Worm (Caenorhabditis elegans) whole organism, L3 larva: ENCODE data around the gene erfa-3.
A peak's percentile ranks its signal among the peaks of the same experiment; 100 is the strongest.

ENCODE experiments used
- R02D3.7 ChIP-seq: fragments of 150-350 bp; optimal IDR thresholded peaks from 2 replicates; lab custom pipeline; 2014; ENCODE audit warnings: missing biosample characterization, missing genetic modification characterization
- ZK546.5 ChIP-seq: sonication (generic microtip); optimal IDR thresholded peaks from 2 replicates; lab custom pipeline; 2017; ENCODE audit warnings: missing biosample characterization, missing genetic modification characterization
- aly-2 ChIP-seq: fragments of 150-350 bp; optimal IDR thresholded peaks from 2 replicates; lab custom pipeline; 2014; ENCODE audit warnings: missing biosample characterization, missing genetic modification characterization
- ama-1 ChIP-seq: fragments of 150-350 bp; optimal IDR thresholded peaks from 2 replicates; lab custom pipeline; 2018
- ceh-16 ChIP-seq: sonication (generic microtip); optimal IDR thresholded peaks from 2 replicates; lab custom pipeline; 2017; ENCODE audit warnings: missing biosample characterization, missing genetic modification characterization
- ceh-28 ChIP-seq: fragments of 150-350 bp; optimal IDR thresholded peaks from 2 replicates; lab custom pipeline; 2014; ENCODE audit warnings: missing biosample characterization, missing genetic modification reagents, missing genetic modification characterization
- ceh-82 ChIP-seq: fragments of 150-350 bp; optimal IDR thresholded peaks from 2 replicates; lab custom pipeline; 2014; ENCODE audit warnings: missing biosample characterization, missing genetic modification characterization
- ceh-9 ChIP-seq: sonication (generic microtip); optimal IDR thresholded peaks from 2 replicates; lab custom pipeline; 2018; ENCODE audit warnings: missing biosample characterization, missing genetic modification characterization
- daf-12 ChIP-seq: fragments of 150-350 bp; optimal IDR thresholded peaks from 2 replicates; lab custom pipeline; 2014; ENCODE audit warnings: missing biosample characterization, missing genetic modification reagents, missing genetic modification characterization
- egl-27 ChIP-seq: sonication (generic microtip); optimal IDR thresholded peaks from 4 replicates; lab custom pipeline; 2017; ENCODE audit warnings: missing biosample characterization, missing genetic modification reagents, missing genetic modification characterization
- egl-5 ChIP-seq: fragments of 150-350 bp; optimal IDR thresholded peaks from 2 replicates; lab custom pipeline; 2017; ENCODE audit warnings: missing biosample characterization, missing genetic modification reagents, missing genetic modification characterization, inconsistent platforms
- elt-1 ChIP-seq: fragments of 150-350 bp; optimal IDR thresholded peaks from 2 replicates; lab custom pipeline; 2014; ENCODE audit warnings: missing biosample characterization, missing genetic modification characterization
- elt-2 ChIP-seq: sonication (generic microtip); optimal IDR thresholded peaks from 2 replicates; lab custom pipeline; 2016; ENCODE audit warnings: missing genetic modification reagents, mild to moderate bottlenecking, missing genetic modification characterization, missing compliant biosample characterization
- elt-3 ChIP-seq, 3 experiments: fragments of 150-350 bp in 1 of 3; sonication (generic microtip) in 2 of 3; optimal IDR thresholded peaks; 2 replicates in 2 of 3; 4 replicates in 1 of 3; lab custom pipeline; 2014 to 2017; ENCODE audit warnings: missing biosample characterization in 3 of 3, missing genetic modification characterization in 3 of 3
- eor-1 ChIP-seq, 2 experiments: fragments of 150-350 bp; optimal IDR thresholded peaks; 2 replicates each; lab custom pipeline; 2014 to 2018; ENCODE audit warnings: missing biosample characterization in 2 of 2, missing genetic modification characterization in 2 of 2
- fkh-2 ChIP-seq: fragments of 150-350 bp; optimal IDR thresholded peaks from 2 replicates; lab custom pipeline; 2014; ENCODE audit warnings: missing biosample characterization, missing genetic modification reagents, missing genetic modification characterization
- fos-1 ChIP-seq: fragments of 150-350 bp; optimal IDR thresholded peaks from 2 replicates; lab custom pipeline; 2014; ENCODE audit warnings: missing biosample characterization, missing genetic modification characterization
- hmg-11 ChIP-seq: sonication (generic microtip); optimal IDR thresholded peaks from 2 replicates; lab custom pipeline; 2016; ENCODE audit warnings: missing genetic modification characterization, missing compliant biosample characterization
- jun-1 ChIP-seq: fragments of 150-350 bp; optimal IDR thresholded peaks from 2 replicates; lab custom pipeline; 2014; ENCODE audit warnings: missing biosample characterization, missing genetic modification reagents, missing genetic modification characterization
- lin-15B ChIP-seq: fragments of 150-350 bp; optimal IDR thresholded peaks from 2 replicates; lab custom pipeline; 2014; ENCODE audit warnings: missing biosample characterization, missing genetic modification characterization
- lin-39 ChIP-seq: fragments of 150-350 bp; optimal IDR thresholded peaks from 2 replicates; lab custom pipeline; 2018; ENCODE audit warnings: missing biosample characterization, missing genetic modification reagents, missing genetic modification characterization
- lsy-12 ChIP-seq: sonication (generic microtip); optimal IDR thresholded peaks from 2 replicates; lab custom pipeline; 2016; ENCODE audit warnings: mild to moderate bottlenecking, missing genetic modification characterization, missing compliant biosample characterization
- mdl-1 ChIP-seq: fragments of 150-350 bp; optimal IDR thresholded peaks from 2 replicates; lab custom pipeline; 2014; ENCODE audit warnings: missing biosample characterization, missing genetic modification characterization
- mml-1 ChIP-seq: fragments of 150-350 bp; sonication (generic microtip); optimal IDR thresholded peaks from 3 replicates; lab custom pipeline; 2014; ENCODE audit warnings: missing biosample characterization, missing genetic modification characterization
- nfya-1 ChIP-seq: sonication (generic microtip); optimal IDR thresholded peaks from 2 replicates; lab custom pipeline; 2017; ENCODE audit warnings: missing genetic modification characterization, mild to moderate bottlenecking, missing compliant biosample characterization, antibody characterized with exemption, moderate library complexity; ENCODE audit not compliant: insufficient read depth
- nhr-11 ChIP-seq: fragments of 150-350 bp; optimal IDR thresholded peaks from 2 replicates; lab custom pipeline; 2014; ENCODE audit warnings: missing biosample characterization, missing genetic modification characterization
- nhr-12 ChIP-seq: fragments of 150-350 bp; optimal IDR thresholded peaks from 2 replicates; lab custom pipeline; 2014; ENCODE audit warnings: missing biosample characterization, missing genetic modification characterization
- nhr-23 ChIP-seq: fragments of 150-350 bp; optimal IDR thresholded peaks from 2 replicates; lab custom pipeline; 2014; ENCODE audit warnings: missing biosample characterization, missing genetic modification reagents, missing genetic modification characterization
- nhr-237 ChIP-seq: fragments of 150-350 bp; optimal IDR thresholded peaks from 2 replicates; lab custom pipeline; 2014; ENCODE audit warnings: missing biosample characterization, missing genetic modification characterization
- nhr-25 ChIP-seq: sonication (generic microtip); optimal IDR thresholded peaks from 2 replicates; lab custom pipeline; 2017; ENCODE audit warnings: missing biosample characterization, missing genetic modification characterization
- nhr-28 ChIP-seq: fragments of 150-350 bp; optimal IDR thresholded peaks from 2 replicates; lab custom pipeline; 2014; ENCODE audit warnings: missing biosample characterization, missing genetic modification characterization
- nhr-43 ChIP-seq: sonication (generic microtip); optimal IDR thresholded peaks from 2 replicates; lab custom pipeline; 2016; ENCODE audit warnings: mild to moderate bottlenecking, missing genetic modification characterization, missing compliant biosample characterization; ENCODE audit not compliant: poor library complexity, severe bottlenecking
- nhr-67 ChIP-seq: fragments of 150-350 bp; optimal IDR thresholded peaks from 2 replicates; lab custom pipeline; 2014; ENCODE audit warnings: missing biosample characterization, missing genetic modification characterization
- nhr-76 ChIP-seq: fragments of 150-350 bp; sonication (generic microtip); optimal IDR thresholded peaks from 5 replicates; lab custom pipeline; 2014; ENCODE audit warnings: missing biosample characterization, missing genetic modification characterization
- nhr-77 ChIP-seq: fragments of 150-350 bp; optimal IDR thresholded peaks from 2 replicates; lab custom pipeline; 2014; ENCODE audit warnings: missing biosample characterization, missing genetic modification characterization
- pha-4 ChIP-seq: fragments of 150-350 bp; optimal IDR thresholded peaks from 2 replicates; lab custom pipeline; 2014; ENCODE audit warnings: missing biosample characterization, missing genetic modification reagents, missing genetic modification characterization
- pqm-1 ChIP-seq: fragments of 150-350 bp; optimal IDR thresholded peaks from 2 replicates; lab custom pipeline; 2017; ENCODE audit warnings: missing biosample characterization, missing genetic modification characterization, inconsistent platforms
- sea-2 ChIP-seq: fragments of 150-350 bp; sonication (generic microtip); optimal IDR thresholded peaks from 4 replicates; lab custom pipeline; 2014; ENCODE audit warnings: missing biosample characterization, missing genetic modification reagents, missing genetic modification characterization
- skn-1 ChIP-seq: fragments of 150-350 bp; optimal IDR thresholded peaks from 2 replicates; lab custom pipeline; 2014; ENCODE audit warnings: missing biosample characterization, missing genetic modification characterization
- snpc-4 ChIP-seq: fragments of 150-350 bp; optimal IDR thresholded peaks from 2 replicates; lab custom pipeline; 2014; ENCODE audit warnings: missing biosample characterization, missing genetic modification characterization
- tbx-2 ChIP-seq: sonication (generic microtip); optimal IDR thresholded peaks from 2 replicates; lab custom pipeline; 2016; ENCODE audit warnings: mild to moderate bottlenecking, missing genetic modification characterization, missing compliant biosample characterization
- unc-39 ChIP-seq: sonication (generic microtip); optimal IDR thresholded peaks from 4 replicates; lab custom pipeline; 2017; ENCODE audit warnings: missing biosample characterization, missing genetic modification characterization
- unc-62 ChIP-seq: fragments of 150-350 bp; sonication (generic microtip); optimal IDR thresholded peaks from 4 replicates; lab custom pipeline; 2014; ENCODE audit warnings: missing biosample characterization, missing genetic modification reagents, missing genetic modification characterization
- ztf-11 ChIP-seq: fragments of 150-350 bp; optimal IDR thresholded peaks from 2 replicates; lab custom pipeline; 2014; ENCODE audit warnings: missing biosample characterization, missing genetic modification characterization
- ztf-4 ChIP-seq: fragments of 150-350 bp; optimal IDR thresholded peaks from 2 replicates; lab custom pipeline; 2014; ENCODE audit warnings: missing biosample characterization, missing genetic modification characterization

The erfa-3 gene

ce11 chrV:11122466-11122865 is 9.6 kb upstream of the erfa-3 start, which contains the start of gene mboa-2 (continued):
- TF ChIP-seq sea-2 (GFP tag; lab: Kevin White, UChicago) (no peak), pha-4 (no peak), pqm-1 (tag; lab: Kevin White, UChicago) (peak; percentile 15), elt-3 (tag; optimal IDR thresholded peaks at IDR 0.05; lab: Kevin White, UChicago) (no peak), ztf-11 (no peak), nhr-11 (no peak), nhr-25 (peak; percentile 54), nfya-1 (tag; lab: Kevin White, UChicago) (peak; percentile 10)

DNA sequence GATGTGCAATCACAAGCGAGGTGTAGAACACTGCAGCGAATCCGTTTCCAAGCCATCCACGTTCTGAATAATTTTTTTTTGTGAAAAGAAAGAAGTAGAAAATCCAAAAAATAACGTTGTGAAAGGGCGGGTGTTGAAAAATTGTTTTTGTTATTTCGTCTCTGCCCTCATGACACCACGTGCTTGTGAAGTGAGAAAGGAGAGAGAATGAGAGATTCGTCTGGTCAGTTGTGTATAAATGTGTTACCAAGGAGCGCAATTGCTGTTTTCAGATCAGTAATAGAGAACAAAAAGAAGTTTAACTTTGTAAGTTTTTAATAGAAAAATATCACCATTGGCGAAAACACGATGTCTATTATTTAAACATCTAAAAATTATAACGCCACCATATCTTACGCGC is 8.4 kb upstream of the erfa-3 start:
- no peak for TF ChIP-seq nhr-77
- no peak for TF ChIP-seq eor-1 (tag; optimal IDR thresholded peaks at IDR 0.05; lab: Kevin White, UChicago)
- TF ChIP-seq nhr-76 (tag; lab: Kevin White, UChicago): no peak
- TF ChIP-seq ZK546.5 (tag; lab: Kevin White, UChicago): no peak
- no peak for TF ChIP-seq jun-1 (tag; lab: Kevin White, UChicago)
- peak; percentile 64 for TF ChIP-seq lin-15B (tag; lab: Kevin White, UChicago)
- peak; percentile 30 for TF ChIP-seq snpc-4
- no peak for TF ChIP-seq elt-3 (tag; optimal IDR thresholded peaks at IDR 0.05; lab: Kevin White, UChicago)
- no peak for TF ChIP-seq sea-2 (GFP tag; lab: Kevin White, UChicago)
- no peak for TF ChIP-seq elt-1
- TF ChIP-seq ceh-9 (tag; lab: Kevin White, UChicago): no peak
- no peak for TF ChIP-seq ceh-28
- TF ChIP-seq nhr-28 (tag; lab: Kevin White, UChicago): no peak
- no peak for TF ChIP-seq ceh-16 (tag; lab: Kevin White, UChicago)
- TF ChIP-seq lsy-12 (tag; lab: Kevin White, UChicago): no peak
- TF ChIP-seq lin-39 (tag; lab: Kevin White, UChicago): peak; percentile 52
- TF ChIP-seq nhr-12: no peak
- TF ChIP-seq nhr-23: peak; percentile 36
- TF ChIP-seq mdl-1: no peak
- no peak for TF ChIP-seq ama-1 (lab: Kevin White, UChicago)
- TF ChIP-seq daf-12 (tag; lab: Kevin White, UChicago): no peak
- TF ChIP-seq unc-62 (GFP tag; lab: Kevin White, UChicago): no peak
- peak; percentile 30 for TF ChIP-seq egl-5 (tag; lab: Kevin White, UChicago)
- TF ChIP-seq pqm-1 (tag; lab: Kevin White, UChicago): no peak
- TF ChIP-seq skn-1 (tag; lab: Kevin White, UChicago): no peak
- no peak for TF ChIP-seq unc-39 (tag; lab: Kevin White, UChicago)
- TF ChIP-seq fos-1: no peak
- TF ChIP-seq ztf-11: no peak
- no peak for TF ChIP-seq nhr-43 (tag; lab: Kevin White, UChicago)
- no peak for TF ChIP-seq nhr-237 (tag; lab: Kevin White, UChicago)
- no peak for TF ChIP-seq nhr-67 (tag; lab: Kevin White, UChicago)
- no peak for TF ChIP-seq egl-27 (tag; lab: Kevin White, UChicago)
- peak; percentile 39 for TF ChIP-seq hmg-11 (tag; lab: Kevin White, UChicago)
- TF ChIP-seq ztf-4 (tag; lab: Kevin White, UChicago): no peak
- TF ChIP-seq R02D3.7 (tag; lab: Kevin White, UChicago): no peak
- no peak for TF ChIP-seq mml-1
- TF ChIP-seq ceh-82 (tag; lab: Kevin White, UChicago): no peak
- TF ChIP-seq pha-4: peak; percentile 69
- TF ChIP-seq elt-2 (tag; lab: Kevin White, UChicago): no peak
- peak; percentile 57 for TF ChIP-seq nfya-1 (tag; lab: Kevin White, UChicago)
- no peak for TF ChIP-seq tbx-2 (tag; lab: Kevin White, UChicago)
- TF ChIP-seq aly-2 (tag; lab: Kevin White, UChicago): no peak
- no peak for TF ChIP-seq fkh-2
